Worm (Caenorhabditis elegans): ENCODE data around the gene Y43F8B.22.

Y43F8B.22 gene

DNA sequence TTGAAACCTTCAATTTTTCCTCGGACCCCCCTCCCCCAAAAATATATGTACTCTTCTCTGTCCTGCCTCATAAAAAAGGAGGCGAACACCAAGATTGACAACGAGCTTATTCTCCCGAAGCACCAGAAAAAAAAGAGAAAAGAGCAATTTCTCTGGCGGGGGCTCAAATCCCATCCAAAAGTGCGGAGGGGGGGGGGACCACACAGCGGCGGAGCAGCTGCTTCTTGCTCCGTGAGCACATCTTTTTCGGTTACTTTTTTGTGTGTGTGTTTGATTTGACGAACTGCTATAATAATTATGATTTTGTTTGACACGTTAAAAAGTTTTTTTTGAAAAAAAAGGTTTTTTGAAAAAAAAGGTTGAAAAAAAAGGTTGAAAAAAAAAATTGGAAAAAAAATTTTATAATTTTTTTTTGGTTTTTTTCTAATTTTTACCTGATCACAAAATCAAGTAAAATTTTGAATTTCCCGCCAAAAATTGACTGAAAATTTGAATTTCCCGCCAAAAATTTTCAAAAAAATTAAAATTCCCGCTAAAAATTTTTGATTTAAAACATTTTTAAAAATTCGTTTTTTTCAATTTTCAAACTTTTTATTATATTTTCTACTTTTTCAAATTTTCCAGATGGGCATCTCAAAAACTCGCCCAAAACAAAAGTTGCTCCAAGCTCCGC lies 8.7 kb upstream of the Y43F8B.22 start, which contains the start of gene Y43F8B.10:
Gene Y43F8B.10 (plus strand): TSS at position 623 of the 673 bp plus-strand sequence.
- TF ChIP-seq Y55F3AM.14 (GFP tag; optimal IDR thresholded peaks at IDR 0.05) (no peak), unc-62 (GFP tag; optimal IDR thresholded peaks at IDR 0.05) (no peak), dmd-4 (tag; optimal IDR thresholded peaks at IDR 0.05) (no peak), nhr-11 (tag; optimal IDR thresholded peaks at IDR 0.05) (no peak), zag-1 (tag; optimal IDR thresholded peaks at IDR 0.05) (no peak), C34F6.9 (tag; optimal IDR thresholded peaks at IDR 0.05) (no peak), F13H6.1 (tag; optimal IDR thresholded peaks at IDR 0.05) (no peak), R02D3.7 (tag; optimal IDR thresholded peaks at IDR 0.05) (no peak), elt-3 (tag; optimal IDR thresholded peaks at IDR 0.05) (no peak), mdl-1 (tag; optimal IDR thresholded peaks at IDR 0.05) (no peak), nhr-23 (tag; optimal IDR thresholded peaks at IDR 0.05) (no peak), nhr-6 (tag; optimal IDR thresholded peaks at IDR 0.05) (no peak)

DNA sequence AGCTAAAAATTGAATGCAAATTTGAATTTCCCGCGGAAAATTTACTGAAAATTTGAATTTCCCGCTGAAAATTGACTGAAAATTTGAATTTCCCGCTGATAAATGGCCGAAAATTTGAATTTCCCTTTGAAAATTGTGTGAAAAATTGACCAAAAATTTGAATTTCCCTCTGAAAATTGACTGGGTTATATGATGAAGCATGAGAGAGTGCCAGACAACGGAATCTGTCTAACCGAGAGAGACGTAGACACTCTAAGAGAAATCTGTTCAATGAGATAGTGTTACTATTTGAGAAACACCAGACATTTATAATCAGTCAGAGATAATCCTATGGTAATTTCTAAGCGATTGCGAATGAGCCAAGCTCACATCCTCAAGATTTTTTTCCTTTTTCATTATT lies 5.3 kb upstream of the Y43F8B.22 start:
- TF ChIP-seq nhr-23 (tag; optimal IDR thresholded peaks at IDR 0.05) (no peak), nhr-10 (tag; optimal IDR thresholded peaks at IDR 0.05) (no peak), sma-3 (GFP tag; optimal IDR thresholded peaks at IDR 0.05) (no peak), lsy-2 (tag; optimal IDR thresholded peaks at IDR 0.05) (no peak), mdl-1 (tag; optimal IDR thresholded peaks at IDR 0.05) (no peak), ztf-4 (tag; optimal IDR thresholded peaks at IDR 0.05) (no peak), zag-1 (tag; optimal IDR thresholded peaks at IDR 0.05) (no peak), mab-5 (tag; optimal IDR thresholded peaks at IDR 0.05) (no peak), lin-13 (GFP tag; optimal IDR thresholded peaks at IDR 0.05) (no peak), ama-1 (optimal IDR thresholded peaks at IDR 0.05) (no peak), elt-3 (tag; optimal IDR thresholded peaks at IDR 0.05) (no peak), dmd-4 (tag; optimal IDR thresholded peaks at IDR 0.05) (no peak)

DNA sequence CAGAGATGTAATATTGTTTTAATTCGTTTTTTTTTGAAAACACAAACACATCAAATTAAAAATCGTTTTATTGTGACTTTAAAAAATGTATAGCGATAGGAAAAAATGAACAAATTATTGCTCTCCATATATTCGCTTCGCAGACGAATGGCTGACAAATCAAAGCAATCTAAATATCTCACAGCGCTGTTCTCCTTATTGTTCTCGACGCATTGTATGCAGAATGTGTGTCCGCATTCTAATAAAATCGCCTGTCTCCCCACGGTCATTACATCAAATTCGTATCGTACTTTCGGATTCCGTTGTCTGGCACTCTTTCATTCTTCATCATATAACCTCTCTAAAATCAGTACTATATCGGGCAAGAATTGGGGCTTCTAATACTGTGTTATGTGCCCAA lies 4.8 kb upstream of the Y43F8B.22 start, which contains the start of gene Y43F8B.9:
Gene Y43F8B.9 (plus strand): TSS at position 301 of the 400 bp plus-strand sequence.
- TF ChIP-seq fos-1 (tag; optimal IDR thresholded peaks at IDR 0.05) (no peak), dmd-4 (tag; optimal IDR thresholded peaks at IDR 0.05) (no peak), alr-1 (tag; optimal IDR thresholded peaks at IDR 0.05) (no peak), Y55F3AM.14 (GFP tag; optimal IDR thresholded peaks at IDR 0.05) (no peak), zag-1 (tag; optimal IDR thresholded peaks at IDR 0.05) (no peak), ama-1 (optimal IDR thresholded peaks at IDR 0.05) (no peak), sma-9 (GFP tag; optimal IDR thresholded peaks at IDR 0.05) (no peak), sma-9 (tag; optimal IDR thresholded peaks at IDR 0.05) (no peak), nhr-129 (tag; optimal IDR thresholded peaks at IDR 0.05) (no peak), R02D3.7 (tag; optimal IDR thresholded peaks at IDR 0.05) (no peak), sma-3 (GFP tag; optimal IDR thresholded peaks at IDR 0.05) (no peak), aly-2 (tag; optimal IDR thresholded peaks at IDR 0.05) (no peak)

DNA sequence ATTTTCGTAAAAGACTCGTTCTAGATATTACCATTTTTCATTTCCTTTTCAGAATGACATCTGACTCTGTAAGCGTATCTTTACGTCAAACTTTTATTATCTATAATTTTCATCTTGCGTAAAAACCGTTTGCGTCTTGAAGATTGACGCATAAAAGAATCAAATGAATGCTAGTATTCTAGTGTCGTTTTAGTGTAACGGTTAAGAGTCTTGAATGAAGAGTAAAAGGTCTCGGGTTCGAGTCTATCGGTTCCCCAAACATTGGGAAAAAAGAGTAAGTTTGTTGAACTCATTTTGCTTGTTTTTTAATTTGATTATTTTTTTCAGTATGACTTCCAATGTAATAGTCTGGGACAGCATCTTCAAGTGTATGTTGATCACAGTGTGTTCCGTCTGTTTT lies 1.9 kb downstream of the Y43F8B.22 start, which contains the start of gene Y43F8B.17:
Gene Y43F8B.17 (plus strand): TSS at position 215 of the 400 bp plus-strand sequence.
- TF ChIP-seq mbf-1 (tag; optimal IDR thresholded peaks at IDR 0.05) (no peak), aly-2 (tag; optimal IDR thresholded peaks at IDR 0.05) (no peak), fos-1 (tag; optimal IDR thresholded peaks at IDR 0.05) (no peak)

DNA sequence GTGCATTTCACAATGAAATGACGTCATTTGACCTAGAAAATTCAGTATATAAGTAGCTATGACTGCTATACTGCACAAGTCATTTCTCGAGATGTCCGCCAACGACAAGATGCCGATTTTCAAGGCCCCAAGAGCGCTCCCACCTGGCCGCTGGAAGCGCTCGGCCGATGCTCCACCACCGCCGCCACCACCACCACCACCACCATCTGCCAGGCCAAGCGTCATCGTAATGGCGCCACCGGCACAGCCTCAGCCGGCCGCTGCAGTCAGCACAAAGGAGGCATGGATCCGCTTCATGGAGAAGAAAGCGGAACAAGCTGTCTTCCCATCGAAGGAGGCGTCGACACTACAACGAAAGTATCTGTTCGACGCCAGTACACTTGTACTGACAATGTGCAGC lies 2.6 kb downstream of the Y43F8B.22 start, which contains the start of gene Y43F8B.28:
Gene Y43F8B.28 (plus strand): TSS at position 59 of the 400 bp plus-strand sequence.
- TF ChIP-seq nhr-12 (tag; optimal IDR thresholded peaks at IDR 0.05) (no peak), nhr-77 (tag; optimal IDR thresholded peaks at IDR 0.05) (no peak), F13H6.1 (tag; optimal IDR thresholded peaks at IDR 0.05) (no peak), lin-11 (tag; optimal IDR thresholded peaks at IDR 0.05) (no peak), ztf-1 (GFP tag; conservative IDR thresholded peaks at IDR 0.05) (no peak), nhr-129 (tag; optimal IDR thresholded peaks at IDR 0.05) (no peak), mdl-1 (tag; optimal IDR thresholded peaks at IDR 0.05) (no peak), egl-27 (tag; optimal IDR thresholded peaks at IDR 0.05) (no peak), crh-2 (tag; optimal IDR thresholded peaks at IDR 0.05) (no peak), mbf-1 (tag; optimal IDR thresholded peaks at IDR 0.05) (no peak), nhr-21 (tag; optimal IDR thresholded peaks at IDR 0.05) (no peak)
